Worm (Caenorhabditis elegans) whole organism, L4 larva: ENCODE data around the gene frm-3.

Experiments
- F10B5.3 ChIP-seq: sonication (generic microtip); optimal IDR thresholded peaks from 2 replicates; lab custom pipeline; 2016; ENCODE audit warnings: mild to moderate bottlenecking, missing genetic modification characterization, missing compliant biosample characterization
- F49E8.2 ChIP-seq: sonication (generic microtip); optimal IDR thresholded peaks from 2 replicates; lab custom pipeline; 2016; ENCODE audit warnings: missing compliant biosample characterization, mild to moderate bottlenecking, missing genetic modification characterization, borderline replicate concordance
- T26A8.4 ChIP-seq: fragments of 200-800 bp; sonication (Bioruptor generic); IDR thresholded peaks from 2 replicates; pipeline ENCODE4 v1.3.6; 2022; ENCODE audit warnings: missing genetic modification characterization, missing compliant biosample characterization
- ZK337.2 ChIP-seq: fragments of 200-800 bp; sonication (Bioruptor generic); IDR thresholded peaks from 2 replicates; pipeline ENCODE4 v1.3.6; 2022; ENCODE audit warnings: missing genetic modification reagents, missing genetic modification characterization, missing compliant biosample characterization
- ceh-44 ChIP-seq: fragments of 200-800 bp; sonication (Bioruptor generic); IDR thresholded peaks from 2 replicates; pipeline ENCODE4 v1.3.6; 2022; ENCODE audit warnings: missing genetic modification reagents, missing genetic modification characterization, missing compliant biosample characterization
- daf-12 ChIP-seq: fragments of 150-350 bp; optimal IDR thresholded peaks from 2 replicates; lab custom pipeline; 2014; ENCODE audit warnings: missing biosample characterization, missing genetic modification reagents, missing genetic modification characterization
- daf-19 ChIP-seq: fragments of 200-800 bp; sonication (Bioruptor generic); conservative IDR thresholded peaks from 2 replicates; pipeline ENCODE4 v1.3.6; 2022; ENCODE audit warnings: missing genetic modification characterization, missing compliant biosample characterization
- daf-8 ChIP-seq: fragments of 200-800 bp; sonication (Bioruptor generic); IDR thresholded peaks from 2 replicates; pipeline ENCODE4 v1.3.6; 2022; ENCODE audit warnings: missing genetic modification characterization, missing compliant biosample characterization
- dmd-6 ChIP-seq: fragments of 200-800 bp; sonication (Bioruptor generic); IDR thresholded peaks from 2 replicates; pipeline ENCODE4 v1.3.6; 2022; ENCODE audit warnings: missing genetic modification reagents, missing genetic modification characterization, missing compliant biosample characterization
- dmd-9 ChIP-seq: fragments of 200-800 bp; sonication (Bioruptor generic); IDR thresholded peaks from 2 replicates; pipeline ENCODE4 v1.3.6; 2022; ENCODE audit warnings: missing genetic modification reagents, missing genetic modification characterization, missing compliant biosample characterization
- dpl-1 ChIP-seq: fragments of 150-350 bp; optimal IDR thresholded peaks from 2 replicates; lab custom pipeline; 2014; ENCODE audit warnings: missing biosample characterization, missing genetic modification reagents, missing genetic modification characterization
- duxl-1 ChIP-seq: sonication (generic microtip); optimal IDR thresholded peaks from 2 replicates; lab custom pipeline; 2016; ENCODE audit warnings: mild to moderate bottlenecking, missing genetic modification characterization, moderate library complexity, missing compliant biosample characterization; ENCODE audit not compliant: poor library complexity
- dve-1 ChIP-seq: sonication (generic microtip); optimal IDR thresholded peaks from 2 replicates; lab custom pipeline; 2017; ENCODE audit warnings: antibody characterized with exemption, mild to moderate bottlenecking, missing genetic modification characterization, missing compliant biosample characterization; ENCODE audit not compliant: insufficient read depth
- fos-1 ChIP-seq: fragments of 150-350 bp; optimal IDR thresholded peaks from 2 replicates; lab custom pipeline; 2014; ENCODE audit warnings: missing biosample characterization, missing genetic modification characterization
- gei-8 ChIP-seq: fragments of 200-800 bp; sonication (Bioruptor generic); optimal IDR thresholded peaks from 2 replicates; lab custom pipeline; 2018; ENCODE audit warnings: mild to moderate bottlenecking, missing genetic modification characterization, missing compliant biosample characterization
- hif-1 ChIP-seq, 2 experiments: sonication (generic microtip); optimal IDR thresholded peaks; 2 replicates each; lab custom pipeline; 2016 to 2017; ENCODE audit warnings: missing compliant biosample characterization in 2 of 2, missing genetic modification characterization in 2 of 2, missing genetic modification reagents in 2 of 2, missing genotype in 2 of 2, mild to moderate bottlenecking in 1 of 2
- hlh-11 ChIP-seq: fragments of 200-800 bp; sonication (Bioruptor generic); optimal IDR thresholded peaks from 2 replicates; lab custom pipeline; 2018; ENCODE audit warnings: mild to moderate bottlenecking, missing genetic modification characterization, missing compliant biosample characterization
- hlh-30 ChIP-seq: sonication (generic microtip); optimal IDR thresholded peaks from 2 replicates; lab custom pipeline; 2017; ENCODE audit warnings: antibody characterized with exemption, mild to moderate bottlenecking, missing genetic modification characterization, missing compliant biosample characterization; ENCODE audit not compliant: insufficient read depth
- hmg-1.1 ChIP-seq: fragments of 200-800 bp; sonication (Bioruptor generic); IDR thresholded peaks from 2 replicates; pipeline ENCODE4 v1.3.6; 2022; ENCODE audit warnings: missing genetic modification reagents, missing genetic modification characterization, missing compliant biosample characterization
- jun-1 ChIP-seq: fragments of 150-350 bp; optimal IDR thresholded peaks from 2 replicates; lab custom pipeline; 2014; ENCODE audit warnings: missing biosample characterization, missing genetic modification reagents, missing genetic modification characterization
- lin-13 ChIP-seq: fragments of 150-350 bp; optimal IDR thresholded peaks from 2 replicates; lab custom pipeline; 2014; ENCODE audit warnings: missing biosample characterization, missing genetic modification reagents, missing genetic modification characterization
- lin-29 ChIP-seq: fragments of 200-800 bp; sonication (Bioruptor generic); IDR thresholded peaks from 2 replicates; pipeline ENCODE4 v1.3.6; 2022; ENCODE audit warnings: missing genetic modification reagents, missing genetic modification characterization, missing compliant biosample characterization
- lsy-2 ChIP-seq, 2 experiments: fragments of 150-350 bp in 1 of 2; sonication (generic microtip) in 1 of 2; optimal IDR thresholded peaks; 2 replicates each; lab custom pipeline; 2014 to 2017; ENCODE audit warnings: missing biosample characterization in 2 of 2, missing genetic modification characterization in 2 of 2
- madf-9 ChIP-seq: fragments of 200-800 bp; sonication (Bioruptor generic); conservative IDR thresholded peaks from 2 replicates; pipeline ENCODE4 v1.3.6; 2022; ENCODE audit warnings: missing genetic modification reagents, missing genetic modification characterization, missing compliant biosample characterization
- mdl-1 ChIP-seq, 2 experiments: fragments of 150-350 bp in 1 of 2; sonication (generic microtip) in 1 of 2; optimal IDR thresholded peaks; 2 replicates each; lab custom pipeline; 2014 to 2017; ENCODE audit warnings: missing biosample characterization in 2 of 2, missing genetic modification characterization in 2 of 2
- mdt-29 ChIP-seq: fragments of 200-800 bp; sonication (Bioruptor generic); IDR thresholded peaks from 2 replicates; pipeline ENCODE4 v1.3.6; 2022; ENCODE audit warnings: missing genetic modification reagents, missing genetic modification characterization, missing compliant biosample characterization
- mep-1 ChIP-seq: fragments of 150-350 bp; sonication (generic microtip); optimal IDR thresholded peaks from 3 replicates; lab custom pipeline; 2014; ENCODE audit warnings: missing biosample characterization, missing genetic modification characterization
- mes-2 ChIP-seq: sonication (generic microtip); optimal IDR thresholded peaks from 2 replicates; lab custom pipeline; 2016; ENCODE audit warnings: missing genotype, mild to moderate bottlenecking, missing genetic modification characterization, missing compliant biosample characterization; ENCODE audit not compliant: poor library complexity, severe bottlenecking
- mxl-2 ChIP-seq: fragments of 200-800 bp; sonication (Bioruptor generic); conservative IDR thresholded peaks from 2 replicates; pipeline ENCODE4 v1.3.6; 2022; ENCODE audit warnings: missing genetic modification reagents, missing genetic modification characterization, missing compliant biosample characterization
- mxl-3 ChIP-seq: fragments of 200-800 bp; sonication (Bioruptor generic); optimal IDR thresholded peaks from 2 replicates; lab custom pipeline; 2018; ENCODE audit warnings: mild to moderate bottlenecking, missing genetic modification characterization, missing compliant biosample characterization
- nhr-102 ChIP-seq: sonication (generic microtip); optimal IDR thresholded peaks from 2 replicates; lab custom pipeline; 2016; ENCODE audit warnings: mild to moderate bottlenecking, missing genetic modification characterization, moderate library complexity, missing compliant biosample characterization
- nhr-111 ChIP-seq: fragments of 200-800 bp; sonication (Bioruptor generic); optimal IDR thresholded peaks from 2 replicates; lab custom pipeline; 2018; ENCODE audit warnings: mild to moderate bottlenecking, missing genetic modification characterization, missing compliant biosample characterization
- nhr-237 ChIP-seq: sonication (generic microtip); optimal IDR thresholded peaks from 2 replicates; lab custom pipeline; 2017; ENCODE audit warnings: missing biosample characterization, missing genetic modification characterization
- nhr-25 ChIP-seq: sonication (generic microtip); optimal IDR thresholded peaks from 2 replicates; lab custom pipeline; 2017; ENCODE audit warnings: missing genetic modification characterization, mild to moderate bottlenecking, missing compliant biosample characterization, antibody characterized with exemption, moderate library complexity, borderline replicate concordance; ENCODE audit not compliant: insufficient read depth
- nhr-42 ChIP-seq: fragments of 200-800 bp; sonication (Bioruptor generic); IDR thresholded peaks from 2 replicates; pipeline ENCODE4 v1.3.6; 2022; ENCODE audit warnings: missing genetic modification characterization, missing compliant biosample characterization
- nhr-77 ChIP-seq: fragments of 150-350 bp; optimal IDR thresholded peaks from 2 replicates; lab custom pipeline; 2014; ENCODE audit warnings: missing biosample characterization, missing genetic modification characterization
- php-3 ChIP-seq: fragments of 200-800 bp; sonication (Bioruptor generic); IDR thresholded peaks from 2 replicates; pipeline ENCODE4 v1.3.6; 2022; ENCODE audit warnings: missing genetic modification reagents, missing genetic modification characterization, missing compliant biosample characterization
- pqm-1 ChIP-seq: sonication (generic microtip); optimal IDR thresholded peaks from 2 replicates; lab custom pipeline; 2017; ENCODE audit warnings: missing biosample characterization, missing genetic modification characterization
- snpc-4 ChIP-seq: fragments of 150-350 bp; optimal IDR thresholded peaks from 2 replicates; lab custom pipeline; 2014; ENCODE audit warnings: missing biosample characterization, missing genetic modification characterization
- spr-1 ChIP-seq: sonication (generic microtip); optimal IDR thresholded peaks from 2 replicates; lab custom pipeline; 2016; ENCODE audit warnings: mild to moderate bottlenecking, missing genetic modification characterization, missing compliant biosample characterization
- spr-3 ChIP-seq: fragments of 200-800 bp; sonication (Bioruptor generic); optimal IDR thresholded peaks from 2 replicates; lab custom pipeline; 2018; ENCODE audit warnings: mild to moderate bottlenecking, missing genetic modification characterization, missing compliant biosample characterization
- tag-97 ChIP-seq: fragments of 200-800 bp; sonication (Bioruptor generic); IDR thresholded peaks from 2 replicates; pipeline ENCODE4 v1.3.6; 2022; ENCODE audit warnings: missing genetic modification characterization, missing compliant biosample characterization
- tra-1 ChIP-seq: fragments of 200-800 bp; sonication (Bioruptor generic); IDR thresholded peaks from 2 replicates; pipeline ENCODE4 v1.3.6; 2022; ENCODE audit warnings: missing genetic modification reagents, missing genetic modification characterization, missing compliant biosample characterization
- unc-39 ChIP-seq: sonication (generic microtip); optimal IDR thresholded peaks from 2 replicates; lab custom pipeline; 2017; ENCODE audit warnings: missing biosample characterization, missing genetic modification characterization
- vab-7 ChIP-seq: fragments of 200-800 bp; sonication (Bioruptor generic); IDR thresholded peaks from 2 replicates; pipeline ENCODE4 v1.3.6; 2022; ENCODE audit warnings: missing genetic modification reagents, missing genetic modification characterization, missing compliant biosample characterization
- zfp-3 ChIP-seq: fragments of 200-800 bp; sonication (Bioruptor generic); conservative IDR thresholded peaks from 2 replicates; pipeline ENCODE4 v1.3.6; 2022; ENCODE audit warnings: missing genetic modification reagents, missing genetic modification characterization, missing compliant biosample characterization
- zip-2 ChIP-seq: fragments of 150-350 bp; optimal IDR thresholded peaks from 2 replicates; lab custom pipeline; 2014; ENCODE audit warnings: missing biosample characterization, missing genetic modification characterization
- ztf-11 ChIP-seq: fragments of 150-350 bp; optimal IDR thresholded peaks from 2 replicates; lab custom pipeline; 2014; ENCODE audit warnings: missing biosample characterization, missing genetic modification characterization

Gene frm-3

ce11 chrX:11546445-11547275 lies 25.6 kb upstream of the frm-3 start, which contains the start of gene selt-1.1 (continued):
- TF ChIP-seq daf-8 (GFP tag; lab: Robert Waterston, UW), result no peak
- TF ChIP-seq F10B5.3 (tag; lab: Kevin White, UChicago), result peak; percentile 44
- no peak for TF ChIP-seq zfp-3
- TF ChIP-seq daf-12 (tag; lab: Kevin White, UChicago), result no peak
- TF ChIP-seq nhr-25, result peak; percentile 28
- TF ChIP-seq unc-39 (tag; lab: Kevin White, UChicago), result no peak
- TF ChIP-seq daf-19, result no peak
- TF ChIP-seq nhr-77 (tag; lab: Kevin White, UChicago), result peak; percentile 35
- peak; percentile 14 for TF ChIP-seq spr-1
- peak in 1 of 2 experiments; percentile 33 for TF ChIP-seq lsy-2 (tag; optimal IDR thresholded peaks at IDR 0.05; lab: Kevin White, UChicago)
- TF ChIP-seq hif-1 (tag; optimal IDR thresholded peaks at IDR 0.05; lab: Kevin White, UChicago), result peak in 1 of 2 experiments; percentile 52
- TF ChIP-seq mdt-29, result no peak
- no peak for TF ChIP-seq tag-97 (GFP tag; lab: Robert Waterston, UW)
- TF ChIP-seq mep-1 (tag; lab: Kevin White, UChicago), result peak; percentile 84
- TF ChIP-seq mes-2 (tag; lab: Kevin White, UChicago), result peak; percentile 73
- TF ChIP-seq snpc-4 (tag; lab: Kevin White, UChicago), result no peak
- no peak for TF ChIP-seq gei-8 (GFP tag; lab: Kevin White, UChicago)
- peak; percentile 83 for TF ChIP-seq dve-1 (tag; lab: Kevin White, UChicago)
- TF ChIP-seq vab-7 (GFP tag; lab: Robert Waterston, UW), result no peak
- TF ChIP-seq F49E8.2 (tag; lab: Kevin White, UChicago), result no peak
- TF ChIP-seq hlh-30 (tag; lab: Kevin White, UChicago), result peak; percentile 51
- TF ChIP-seq hmg-1.1, result peak; percentile 63
- no peak for TF ChIP-seq ZK337.2 (GFP tag; lab: Robert Waterston, UW)
- TF ChIP-seq dmd-6, result peak; percentile 75
- peak; percentile 11 for TF ChIP-seq dpl-1 (GFP tag; lab: Kevin White, UChicago)
- TF ChIP-seq nhr-42 (GFP tag; lab: Robert Waterston, UW), result 0 out of 2 replicates have a peak, but pooled peaks have one; percentile 49
- TF ChIP-seq nhr-102, result peak; percentile 31
- TF ChIP-seq duxl-1 (tag; lab: Kevin White, UChicago), result peak; percentile 40
- TF ChIP-seq zip-2, result no peak
- no peak for TF ChIP-seq fos-1 (tag; lab: Kevin White, UChicago)
- TF ChIP-seq pqm-1 (tag; lab: Kevin White, UChicago), result peak; percentile 22
- TF ChIP-seq mdl-1 (tag; optimal IDR thresholded peaks at IDR 0.05; lab: Kevin White, UChicago), result peak in 1 of 2 experiments; percentile 73
- no peak for TF ChIP-seq mxl-2 (GFP tag; lab: Robert Waterston, UW)
- peak; percentile 68 for TF ChIP-seq lin-13
- no peak for TF ChIP-seq ztf-11 (tag; lab: Kevin White, UChicago)
- no peak for TF ChIP-seq jun-1
- TF ChIP-seq madf-9 (GFP tag; lab: Robert Waterston, UW), result 0 out of 2 replicates have a peak, but pooled peaks have one; percentile 52
- 0 out of 2 replicates have a peak, but pooled peaks have one; percentile 19 for TF ChIP-seq dmd-9 (GFP tag; lab: Robert Waterston, UW)
- peak; percentile 48; the same call in 1 of the 2 replicates for TF ChIP-seq tra-1 (GFP tag; lab: Robert Waterston, UW)
- no peak for TF ChIP-seq nhr-111 (GFP tag; lab: Kevin White, UChicago)
- no peak for TF ChIP-seq ceh-44 (GFP tag; lab: Robert Waterston, UW)
- TF ChIP-seq T26A8.4 (GFP tag; lab: Robert Waterston, UW), result peak; percentile 42; the same call in 1 of the 2 replicates
- no peak for TF ChIP-seq php-3 (GFP tag; lab: Robert Waterston, UW)
- peak; percentile 77 for TF ChIP-seq mxl-3
- no peak for TF ChIP-seq nhr-237
- no peak for TF ChIP-seq spr-3 (GFP tag; lab: Kevin White, UChicago)
- no peak for TF ChIP-seq lin-29 (GFP tag; lab: Robert Waterston, UW)
- peak; percentile 86 for TF ChIP-seq hlh-11
